Fruit fly (Drosophila melanogaster) whole organism, pupa: ENCODE results near the gene swm.

Experiments
- CG12605 ChIP-seq: fragments of 200-800 bp; sonication (Bioruptor generic); IDR thresholded peaks from 2 replicates; pipeline ENCODE4 v1.3.6; 2022; ENCODE audit warnings: missing biosample characterization, missing genetic modification characterization
- CG13204 ChIP-seq: fragments of 200-800 bp; sonication (Bioruptor generic); optimal IDR thresholded peaks from 2 replicates; lab custom pipeline; 2018; ENCODE audit warnings: missing biosample characterization, mild to moderate bottlenecking, missing genetic modification characterization, moderate library complexity
- CG14655 ChIP-seq: fragments of 200-800 bp; sonication (Bioruptor generic); optimal IDR thresholded peaks from 3 replicates; lab custom pipeline; 2017; ENCODE audit warnings: mild to moderate bottlenecking, missing biosample characterization, missing genetic modification reagents, missing genetic modification characterization
- CG17806 ChIP-seq: fragments of 200-800 bp; sonication (Bioruptor generic); optimal IDR thresholded peaks from 2 replicates; lab custom pipeline; 2018; ENCODE audit warnings: missing biosample characterization, mild to moderate bottlenecking, missing genetic modification characterization, moderate library complexity
- CG32121 ChIP-seq: fragments of 200-800 bp; sonication (Bioruptor generic); IDR thresholded peaks from 2 replicates; pipeline ENCODE4 v1.3.6; 2022; ENCODE audit warnings: missing biosample characterization, missing genetic modification characterization
- EcR ChIP-seq: fragments of 200-800 bp; sonication (Bioruptor generic); optimal IDR thresholded peaks from 3 replicates; lab custom pipeline; 2019; ENCODE audit warnings: missing biosample characterization, missing genetic modification characterization, mild to moderate bottlenecking, moderate library complexity, missing genetic modification reagents
- Pif1A ChIP-seq: fragments of 200-800 bp; sonication (Bioruptor generic); optimal IDR thresholded peaks from 3 replicates; lab custom pipeline; 2016; ENCODE audit warnings: missing biosample characterization, missing genetic modification characterization
- Pif1B ChIP-seq: fragments of 200-800 bp; sonication (Bioruptor generic); optimal IDR thresholded peaks from 3 replicates; lab custom pipeline; 2016; ENCODE audit warnings: missing biosample characterization, missing genetic modification characterization
- Snoo ChIP-seq: fragments of 200-800 bp; sonication (Bioruptor generic); optimal IDR thresholded peaks from 3 replicates; lab custom pipeline; 2017; ENCODE audit warnings: missing biosample characterization, mild to moderate bottlenecking, missing genetic modification characterization, inconsistent platforms
- gl ChIP-seq: fragments of 200-800 bp; sonication (Bioruptor generic); optimal IDR thresholded peaks from 2 replicates; lab custom pipeline; 2018; ENCODE audit warnings: missing biosample characterization, mild to moderate bottlenecking, missing genetic modification characterization

- no peak for TF ChIP-seq CG17806
- no peak for TF ChIP-seq CG13204
- 0 out of 2 replicates have a peak, but pooled peaks have one; percentile 7 for TF ChIP-seq CG12605 (GFP tag; lab: Robert Waterston, UW)
- TF ChIP-seq gl = no peak
- TF ChIP-seq Pif1A = peak; percentile 2
- no peak for TF ChIP-seq EcR (GFP tag; lab: Kevin White, UChicago)
- peak; percentile 70 for TF ChIP-seq CG14655 (GFP tag; lab: Kevin White, UChicago)
- no peak for TF ChIP-seq Snoo (tag; lab: Kevin White, UChicago)
- no peak for TF ChIP-seq CG32121 (GFP tag; lab: Robert Waterston, UW)
- no peak for TF ChIP-seq Pif1B (GFP tag; lab: Kevin White, UChicago)
Measured at dm6 chr2L:19463405-19463804, 29.6 kb upstream of the swm start.
